Worm (Caenorhabditis elegans) whole organism, L3 larva: ENCODE results near the gene nyn-3.
A peak's percentile ranks its signal among the peaks of the same experiment; 100 is the strongest.

Experiments used
- aly-2 ChIP-seq: fragments of 150-350 bp; optimal IDR thresholded peaks from 2 replicates; lab custom pipeline; 2014; ENCODE audit warnings: missing biosample characterization, missing genetic modification characterization
- ama-1 ChIP-seq: fragments of 150-350 bp; optimal IDR thresholded peaks from 2 replicates; lab custom pipeline; 2018
- ceh-16 ChIP-seq: sonication (generic microtip); optimal IDR thresholded peaks from 2 replicates; lab custom pipeline; 2017; ENCODE audit warnings: missing biosample characterization, missing genetic modification characterization
- ceh-28 ChIP-seq: fragments of 150-350 bp; optimal IDR thresholded peaks from 2 replicates; lab custom pipeline; 2014; ENCODE audit warnings: missing biosample characterization, missing genetic modification reagents, missing genetic modification characterization
- ceh-9 ChIP-seq: sonication (generic microtip); optimal IDR thresholded peaks from 2 replicates; lab custom pipeline; 2018; ENCODE audit warnings: missing biosample characterization, missing genetic modification characterization
- daf-12 ChIP-seq: fragments of 150-350 bp; optimal IDR thresholded peaks from 2 replicates; lab custom pipeline; 2014; ENCODE audit warnings: missing biosample characterization, missing genetic modification reagents, missing genetic modification characterization
- egl-27 ChIP-seq: sonication (generic microtip); optimal IDR thresholded peaks from 4 replicates; lab custom pipeline; 2017; ENCODE audit warnings: missing biosample characterization, missing genetic modification reagents, missing genetic modification characterization
- egl-5 ChIP-seq: fragments of 150-350 bp; optimal IDR thresholded peaks from 2 replicates; lab custom pipeline; 2017; ENCODE audit warnings: missing biosample characterization, missing genetic modification reagents, missing genetic modification characterization, inconsistent platforms
- elt-1 ChIP-seq: fragments of 150-350 bp; optimal IDR thresholded peaks from 2 replicates; lab custom pipeline; 2014; ENCODE audit warnings: missing biosample characterization, missing genetic modification characterization
- elt-2 ChIP-seq: sonication (generic microtip); optimal IDR thresholded peaks from 2 replicates; lab custom pipeline; 2016; ENCODE audit warnings: missing genetic modification reagents, mild to moderate bottlenecking, missing genetic modification characterization, missing compliant biosample characterization
- elt-3 ChIP-seq, 3 experiments: fragments of 150-350 bp in 1 of 3; sonication (generic microtip) in 2 of 3; optimal IDR thresholded peaks; 2 replicates in 2 of 3; 4 replicates in 1 of 3; lab custom pipeline; 2014 to 2017; ENCODE audit warnings: missing biosample characterization in 3 of 3, missing genetic modification characterization in 3 of 3
- fkh-10 ChIP-seq: sonication (generic microtip); optimal IDR thresholded peaks from 2 replicates; lab custom pipeline; 2017; ENCODE audit warnings: missing biosample characterization, missing genetic modification reagents, missing genetic modification characterization
- fkh-2 ChIP-seq: fragments of 150-350 bp; optimal IDR thresholded peaks from 2 replicates; lab custom pipeline; 2014; ENCODE audit warnings: missing biosample characterization, missing genetic modification reagents, missing genetic modification characterization
- fos-1 ChIP-seq: fragments of 150-350 bp; optimal IDR thresholded peaks from 2 replicates; lab custom pipeline; 2014; ENCODE audit warnings: missing biosample characterization, missing genetic modification characterization
- hmg-11 ChIP-seq: sonication (generic microtip); optimal IDR thresholded peaks from 2 replicates; lab custom pipeline; 2016; ENCODE audit warnings: missing genetic modification characterization, missing compliant biosample characterization
- jun-1 ChIP-seq: fragments of 150-350 bp; optimal IDR thresholded peaks from 2 replicates; lab custom pipeline; 2014; ENCODE audit warnings: missing biosample characterization, missing genetic modification reagents, missing genetic modification characterization
- lin-15B ChIP-seq: fragments of 150-350 bp; optimal IDR thresholded peaks from 2 replicates; lab custom pipeline; 2014; ENCODE audit warnings: missing biosample characterization, missing genetic modification characterization
- lin-39 ChIP-seq: fragments of 150-350 bp; optimal IDR thresholded peaks from 2 replicates; lab custom pipeline; 2018; ENCODE audit warnings: missing biosample characterization, missing genetic modification reagents, missing genetic modification characterization
- lsy-12 ChIP-seq: sonication (generic microtip); optimal IDR thresholded peaks from 2 replicates; lab custom pipeline; 2016; ENCODE audit warnings: mild to moderate bottlenecking, missing genetic modification characterization, missing compliant biosample characterization
- mdl-1 ChIP-seq: fragments of 150-350 bp; optimal IDR thresholded peaks from 2 replicates; lab custom pipeline; 2014; ENCODE audit warnings: missing biosample characterization, missing genetic modification characterization
- nfya-1 ChIP-seq: sonication (generic microtip); optimal IDR thresholded peaks from 2 replicates; lab custom pipeline; 2017; ENCODE audit warnings: missing genetic modification characterization, mild to moderate bottlenecking, missing compliant biosample characterization, antibody characterized with exemption, moderate library complexity; ENCODE audit not compliant: insufficient read depth
- nhr-11 ChIP-seq: fragments of 150-350 bp; optimal IDR thresholded peaks from 2 replicates; lab custom pipeline; 2014; ENCODE audit warnings: missing biosample characterization, missing genetic modification characterization
- nhr-12 ChIP-seq: fragments of 150-350 bp; optimal IDR thresholded peaks from 2 replicates; lab custom pipeline; 2014; ENCODE audit warnings: missing biosample characterization, missing genetic modification characterization
- nhr-23 ChIP-seq: fragments of 150-350 bp; optimal IDR thresholded peaks from 2 replicates; lab custom pipeline; 2014; ENCODE audit warnings: missing biosample characterization, missing genetic modification reagents, missing genetic modification characterization
- nhr-237 ChIP-seq: fragments of 150-350 bp; optimal IDR thresholded peaks from 2 replicates; lab custom pipeline; 2014; ENCODE audit warnings: missing biosample characterization, missing genetic modification characterization
- nhr-25 ChIP-seq: sonication (generic microtip); optimal IDR thresholded peaks from 2 replicates; lab custom pipeline; 2017; ENCODE audit warnings: missing biosample characterization, missing genetic modification characterization
- nhr-28 ChIP-seq: fragments of 150-350 bp; optimal IDR thresholded peaks from 2 replicates; lab custom pipeline; 2014; ENCODE audit warnings: missing biosample characterization, missing genetic modification characterization
- nhr-43 ChIP-seq: sonication (generic microtip); optimal IDR thresholded peaks from 2 replicates; lab custom pipeline; 2016; ENCODE audit warnings: mild to moderate bottlenecking, missing genetic modification characterization, missing compliant biosample characterization; ENCODE audit not compliant: poor library complexity, severe bottlenecking
- nhr-76 ChIP-seq: fragments of 150-350 bp; sonication (generic microtip); optimal IDR thresholded peaks from 5 replicates; lab custom pipeline; 2014; ENCODE audit warnings: missing biosample characterization, missing genetic modification characterization
- pha-4 ChIP-seq: fragments of 150-350 bp; optimal IDR thresholded peaks from 2 replicates; lab custom pipeline; 2014; ENCODE audit warnings: missing biosample characterization, missing genetic modification reagents, missing genetic modification characterization
- pqm-1 ChIP-seq: fragments of 150-350 bp; optimal IDR thresholded peaks from 2 replicates; lab custom pipeline; 2017; ENCODE audit warnings: missing biosample characterization, missing genetic modification characterization, inconsistent platforms
- snpc-4 ChIP-seq: fragments of 150-350 bp; optimal IDR thresholded peaks from 2 replicates; lab custom pipeline; 2014; ENCODE audit warnings: missing biosample characterization, missing genetic modification characterization
- tbx-2 ChIP-seq: sonication (generic microtip); optimal IDR thresholded peaks from 2 replicates; lab custom pipeline; 2016; ENCODE audit warnings: mild to moderate bottlenecking, missing genetic modification characterization, missing compliant biosample characterization
- unc-39 ChIP-seq: sonication (generic microtip); optimal IDR thresholded peaks from 4 replicates; lab custom pipeline; 2017; ENCODE audit warnings: missing biosample characterization, missing genetic modification characterization
- ztf-11 ChIP-seq: fragments of 150-350 bp; optimal IDR thresholded peaks from 2 replicates; lab custom pipeline; 2014; ENCODE audit warnings: missing biosample characterization, missing genetic modification characterization
- ztf-4 ChIP-seq: fragments of 150-350 bp; optimal IDR thresholded peaks from 2 replicates; lab custom pipeline; 2014; ENCODE audit warnings: missing biosample characterization, missing genetic modification characterization

The nyn-3 gene

DNA sequence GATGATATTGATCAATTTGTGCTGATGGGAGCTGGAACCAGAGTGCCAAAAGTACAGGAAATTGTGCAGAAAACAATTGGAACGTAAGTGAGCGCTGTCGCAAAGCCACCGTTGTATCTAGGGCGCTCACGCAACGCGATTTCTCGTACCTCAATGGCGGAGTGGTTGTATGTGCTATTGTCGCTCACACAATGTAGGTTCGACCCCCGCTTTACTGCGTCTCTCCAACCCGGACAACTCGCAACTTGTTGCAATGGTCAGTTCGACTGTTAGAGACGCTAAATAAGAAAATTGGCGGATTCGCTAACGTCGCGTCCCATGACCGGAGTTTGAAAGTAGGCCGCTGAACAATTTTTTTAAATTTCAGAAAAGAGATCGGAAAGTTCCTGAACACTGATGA lies 43.9 kb downstream of the nyn-3 start:
- TF ChIP-seq pha-4 (tag; lab: Kevin White, UChicago) (peak; percentile 85), nhr-23 (tag; lab: Kevin White, UChicago) (peak; percentile 59), hmg-11 (peak; percentile 22), nhr-25 (peak; percentile 18), tbx-2 (tag; lab: Kevin White, UChicago) (peak; percentile 19), ztf-4 (tag; lab: Kevin White, UChicago) (no peak), elt-2 (tag; lab: Kevin White, UChicago) (peak; percentile 21), ama-1 (lab: Kevin White, UChicago) (no peak), lsy-12 (tag; lab: Kevin White, UChicago) (no peak), nhr-12 (tag; lab: Kevin White, UChicago) (no peak), nfya-1 (tag; lab: Kevin White, UChicago) (peak; percentile 59), lin-15B (tag; lab: Kevin White, UChicago) (peak; percentile 2), lin-39 (tag; lab: Kevin White, UChicago) (peak; percentile 82), pqm-1 (tag; lab: Kevin White, UChicago) (peak; percentile 24), nhr-43 (tag; lab: Kevin White, UChicago) (peak; percentile 70)

DNA sequence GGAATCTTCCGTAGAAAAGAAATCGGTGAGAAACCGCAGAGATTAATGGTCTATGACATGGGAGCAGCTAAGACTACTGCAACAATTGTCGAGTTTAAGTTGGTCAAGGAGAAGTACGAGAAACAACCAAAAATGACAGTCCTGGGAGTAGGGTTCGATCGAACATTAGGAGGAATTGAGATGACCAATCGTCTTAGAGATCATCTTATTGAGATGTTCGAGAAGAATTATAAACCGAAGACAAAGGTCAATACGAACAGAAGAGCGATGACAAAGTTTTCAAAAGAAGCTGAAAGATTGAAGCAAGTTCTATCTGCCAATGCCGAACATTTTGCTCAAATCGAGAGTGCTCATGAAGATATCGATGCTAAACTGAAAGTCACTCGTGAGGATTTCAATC lies 44.4 kb downstream of the nyn-3 start:
- TF ChIP-seq pqm-1 (tag; lab: Kevin White, UChicago): no peak
- no peak for TF ChIP-seq fos-1 (tag; lab: Kevin White, UChicago)
- no peak for TF ChIP-seq ztf-4 (tag; lab: Kevin White, UChicago)
- TF ChIP-seq nhr-28 (tag; lab: Kevin White, UChicago): no peak
- no peak for TF ChIP-seq hmg-11
- TF ChIP-seq nhr-76 (tag; lab: Kevin White, UChicago): no peak
- TF ChIP-seq nhr-25: no peak
- TF ChIP-seq snpc-4: no peak
- TF ChIP-seq ztf-11 (tag; lab: Kevin White, UChicago): no peak
- TF ChIP-seq mdl-1 (tag; lab: Kevin White, UChicago): no peak
- no peak for TF ChIP-seq aly-2 (tag; lab: Kevin White, UChicago)
- TF ChIP-seq tbx-2 (tag; lab: Kevin White, UChicago): no peak
- no peak for TF ChIP-seq ceh-16
- no peak for TF ChIP-seq egl-27 (tag; lab: Kevin White, UChicago)
- no peak for TF ChIP-seq elt-1 (tag; lab: Kevin White, UChicago)
- no peak for TF ChIP-seq unc-39 (tag; lab: Kevin White, UChicago)
- TF ChIP-seq elt-2 (tag; lab: Kevin White, UChicago): no peak
- no peak for TF ChIP-seq pha-4 (tag; lab: Kevin White, UChicago)

DNA sequence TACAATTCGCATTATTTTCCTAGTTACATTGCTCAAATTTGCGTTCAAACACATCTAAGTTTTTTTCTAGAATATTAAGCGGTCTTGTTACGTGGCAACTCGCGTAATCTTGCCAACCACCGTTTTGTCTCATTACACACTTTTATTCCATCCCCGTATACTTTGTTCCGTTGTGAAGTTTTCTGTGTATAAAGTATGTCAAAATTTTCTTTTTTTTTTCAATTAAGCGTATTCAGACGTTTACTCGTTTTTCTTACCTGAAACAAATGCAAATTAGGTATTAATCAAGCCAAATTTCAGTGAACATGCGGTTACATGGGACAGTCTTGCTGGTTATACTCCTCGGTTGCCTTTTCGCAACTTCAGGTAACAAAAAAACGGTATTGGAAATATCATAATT lies 45.4 kb downstream of the nyn-3 start, which contains the start of gene T24H7.2:
Gene T24H7.2, plus strand, starts transcription at position 301 of the 400 bp plus-strand sequence.
- TF ChIP-seq fkh-2 (tag; lab: Kevin White, UChicago) (no peak), nhr-237 (no peak)

DNA sequence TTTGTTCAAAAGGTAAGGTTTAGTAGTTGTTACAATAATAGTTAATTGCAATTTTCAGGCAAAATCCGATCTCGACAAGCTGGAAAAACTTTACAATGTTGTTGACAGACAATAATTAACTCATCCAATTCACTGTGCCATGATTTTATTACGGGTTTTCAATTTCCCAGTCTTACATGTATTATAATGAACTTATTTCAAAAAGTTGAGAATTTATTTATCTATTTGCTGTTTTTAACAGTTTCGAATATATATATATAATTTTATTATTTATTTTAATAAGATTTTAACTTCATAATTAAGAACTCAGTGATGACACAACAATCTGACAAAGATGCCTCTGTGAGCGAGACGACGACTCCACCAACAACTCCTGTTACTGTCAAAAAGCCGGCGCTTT lies 46.4 kb downstream of the nyn-3 start, which contains the start of gene lelo-1:
Gene lelo-1, plus strand, starts transcription at position 301 of the 400 bp plus-strand sequence.
- TF ChIP-seq fkh-10 (no peak), snpc-4 (no peak), jun-1 (tag; lab: Kevin White, UChicago) (no peak), pqm-1 (tag; lab: Kevin White, UChicago) (no peak), lsy-12 (tag; lab: Kevin White, UChicago) (no peak), elt-3 (tag; optimal IDR thresholded peaks at IDR 0.05; lab: Kevin White, UChicago) (no peak), aly-2 (tag; lab: Kevin White, UChicago) (no peak), fos-1 (tag; lab: Kevin White, UChicago) (no peak), daf-12 (no peak), nhr-28 (tag; lab: Kevin White, UChicago) (no peak), nhr-23 (tag; lab: Kevin White, UChicago) (no peak), ceh-28 (tag; lab: Kevin White, UChicago) (no peak)

DNA sequence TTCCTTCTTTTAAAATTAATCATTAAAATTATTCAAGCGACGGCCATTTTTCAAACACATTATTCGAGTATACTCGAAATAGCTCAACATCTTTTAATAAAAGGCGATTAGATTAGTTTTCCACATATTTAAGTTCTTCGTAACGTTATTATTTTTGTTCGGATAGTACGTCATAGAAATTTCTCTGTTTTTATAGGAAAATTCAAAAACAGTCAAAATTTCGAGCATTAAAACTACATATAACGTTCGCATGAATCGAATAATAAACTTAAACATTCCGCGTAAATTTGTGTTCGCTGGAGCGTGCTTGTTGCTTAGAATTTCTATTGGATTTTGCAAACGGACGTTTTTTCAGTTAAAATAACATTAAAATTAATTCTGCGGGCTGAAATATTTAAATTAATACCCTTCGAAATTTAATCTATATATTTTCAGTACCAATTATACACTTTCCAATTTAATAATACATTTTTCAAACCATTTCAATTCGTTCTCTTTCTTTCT lies 47.2 kb downstream of the nyn-3 start, which contains the start of gene blos-4:
Gene blos-4, plus strand, starts transcription at position 51 of the 504 bp plus-strand sequence.
- TF ChIP-seq egl-5 (tag; lab: Kevin White, UChicago) (no peak), nhr-43 (tag; lab: Kevin White, UChicago) (no peak), ceh-9 (tag; lab: Kevin White, UChicago) (no peak), nhr-11 (tag; lab: Kevin White, UChicago) (no peak), ztf-11 (tag; lab: Kevin White, UChicago) (no peak), egl-27 (tag; lab: Kevin White, UChicago) (no peak), mdl-1 (tag; lab: Kevin White, UChicago) (no peak)
